Worm (Caenorhabditis elegans): ENCODE results near the gene R05H11.1.

R05H11.1 gene

ce11 chrIII:6795326-6795725 is at the start of gene R05H11.1:
Gene R05H11.1 (plus strand): TSS chrIII:6795626.
- no peak for TF ChIP-seq unc-62 (GFP tag; optimal IDR thresholded peaks at IDR 0.05)

DNA sequence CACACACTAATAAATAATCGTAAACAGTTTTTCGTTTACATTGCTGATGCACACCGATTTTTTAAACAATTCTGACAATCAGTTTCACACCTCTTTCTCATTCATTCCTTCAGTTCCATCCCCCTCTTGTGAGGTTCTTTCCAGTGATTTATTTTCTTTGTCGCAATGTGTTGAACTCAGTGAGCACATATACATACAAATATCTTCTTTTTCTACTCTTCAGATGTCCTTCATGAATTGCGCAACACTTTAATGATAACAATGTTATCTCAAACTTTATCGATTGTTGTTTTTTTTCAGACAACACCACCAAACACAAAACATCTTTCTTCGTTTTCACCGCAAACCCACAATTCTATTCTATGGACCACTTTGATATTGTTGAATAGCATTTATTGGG is 49.4 kb upstream of the R05H11.1 start, which contains the start of gene dig-1:
TSS of gene dig-1 (plus strand) at position 301 of the 400 bp plus-strand sequence.
- TF ChIP-seq unc-62 (GFP tag; optimal IDR thresholded peaks at IDR 0.05): no peak

- no peak for TF ChIP-seq unc-62 (GFP tag; optimal IDR thresholded peaks at IDR 0.05)
Measured at ce11 chrIII:6746668-6747067, 48.8 kb upstream of the R05H11.1 start.

ce11 chrIII:6752612-6753011 is 42.8 kb upstream of the R05H11.1 start:
- no peak for TF ChIP-seq unc-62 (GFP tag; optimal IDR thresholded peaks at IDR 0.05)

- TF ChIP-seq unc-62 (GFP tag; optimal IDR thresholded peaks at IDR 0.05): no peak
Measured at ce11 chrIII:6756769-6757168, 38.7 kb upstream of the R05H11.1 start.

DNA sequence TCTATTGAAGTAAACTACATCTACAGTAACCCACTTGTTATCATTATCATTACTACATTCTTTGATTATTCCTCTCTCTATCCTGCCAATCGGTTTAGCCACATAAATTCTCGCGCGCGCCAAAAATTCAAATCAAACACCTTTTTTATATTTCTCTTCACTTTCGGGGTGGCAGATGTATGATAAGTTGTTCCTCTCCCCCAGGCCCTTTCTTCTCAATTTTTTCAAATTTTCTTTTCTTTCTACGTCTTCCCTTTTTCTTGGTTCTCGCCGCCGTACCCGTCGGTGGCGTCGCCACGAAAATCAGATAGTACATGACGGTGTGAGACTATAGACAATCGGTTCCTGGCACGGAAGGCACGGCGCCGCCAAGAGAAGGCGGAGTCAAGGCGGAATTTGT is 2.5 kb downstream of the R05H11.1 start, which contains the start of gene R05H11.2:
TSS of gene R05H11.2 (plus strand) at position 333 of the 400 bp plus-strand sequence.
- TF ChIP-seq unc-62 (GFP tag; optimal IDR thresholded peaks at IDR 0.05): no peak

DNA sequence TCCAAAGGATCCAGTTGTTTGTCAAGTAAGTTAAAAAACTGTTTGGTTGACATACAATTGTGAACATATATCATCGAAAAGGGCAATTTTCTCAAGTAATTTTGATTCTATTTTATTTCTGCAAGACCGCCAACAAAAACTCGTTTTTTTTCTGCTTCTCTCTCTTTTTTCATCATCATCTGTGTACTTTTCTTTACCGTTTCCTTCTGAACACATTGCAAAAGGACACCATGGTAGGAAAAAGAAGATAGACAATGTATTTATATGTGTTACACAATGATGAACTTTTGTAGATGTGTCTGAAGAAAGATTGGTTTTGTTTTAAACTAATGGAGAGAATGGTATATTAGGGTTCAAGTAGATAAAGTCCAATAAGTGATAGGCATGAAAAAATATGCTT is 3.5 kb downstream of the R05H11.1 start:
- TF ChIP-seq unc-62 (GFP tag; optimal IDR thresholded peaks at IDR 0.05): no peak

DNA sequence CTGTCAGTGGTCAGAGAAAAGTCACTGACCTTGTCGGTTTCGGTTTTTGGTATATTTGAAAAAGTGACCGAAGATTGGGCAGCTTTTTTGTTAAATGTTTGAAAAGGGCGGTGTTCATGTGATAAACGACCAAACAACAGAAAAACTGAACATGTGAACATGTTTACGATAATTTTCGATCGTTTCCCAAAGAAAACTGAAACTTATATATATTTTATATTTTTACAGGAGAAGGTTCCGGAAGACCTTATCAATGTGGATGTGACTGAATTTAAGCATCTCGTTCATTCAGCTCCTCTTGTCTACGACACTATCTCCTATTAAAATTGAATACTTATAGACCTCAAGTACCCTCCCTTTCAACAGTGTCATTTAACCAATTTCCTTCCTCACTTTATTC is 4.2 kb downstream of the R05H11.1 start:
- no peak for TF ChIP-seq unc-62 (GFP tag; optimal IDR thresholded peaks at IDR 0.05)

- TF ChIP-seq unc-62 (GFP tag; optimal IDR thresholded peaks at IDR 0.05): no peak
Measured at ce11 chrIII:6802488-6802887, 7.1 kb downstream of the R05H11.1 start, which contains the start of gene lim-8. Gene lim-8 (plus strand): TSS chrIII:6802788.

- no peak for TF ChIP-seq unc-62 (GFP tag; optimal IDR thresholded peaks at IDR 0.05)
Measured at ce11 chrIII:6803107-6803506, 7.7 kb downstream of the R05H11.1 start.

DNA sequence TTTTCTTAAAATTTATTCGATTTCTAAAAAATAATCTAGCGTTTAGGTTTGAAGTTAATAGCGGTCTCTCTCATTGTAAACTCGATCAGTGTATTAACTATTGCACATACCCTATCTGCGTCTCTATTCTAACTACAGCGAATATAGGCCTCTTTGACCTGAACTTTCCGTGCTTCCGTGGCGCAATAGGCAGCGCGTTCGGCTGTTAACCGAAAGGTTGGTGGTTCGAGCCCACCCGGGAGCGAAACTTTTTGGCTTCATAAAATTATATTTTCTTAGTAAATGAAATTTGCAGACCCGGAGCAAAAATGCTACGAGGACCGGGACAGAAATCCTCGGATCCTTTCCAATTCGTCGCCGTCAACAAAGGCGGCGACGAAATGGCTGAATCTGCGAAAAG is 10.0 kb downstream of the R05H11.1 start:
- no peak for TF ChIP-seq unc-62 (GFP tag; optimal IDR thresholded peaks at IDR 0.05)

DNA sequence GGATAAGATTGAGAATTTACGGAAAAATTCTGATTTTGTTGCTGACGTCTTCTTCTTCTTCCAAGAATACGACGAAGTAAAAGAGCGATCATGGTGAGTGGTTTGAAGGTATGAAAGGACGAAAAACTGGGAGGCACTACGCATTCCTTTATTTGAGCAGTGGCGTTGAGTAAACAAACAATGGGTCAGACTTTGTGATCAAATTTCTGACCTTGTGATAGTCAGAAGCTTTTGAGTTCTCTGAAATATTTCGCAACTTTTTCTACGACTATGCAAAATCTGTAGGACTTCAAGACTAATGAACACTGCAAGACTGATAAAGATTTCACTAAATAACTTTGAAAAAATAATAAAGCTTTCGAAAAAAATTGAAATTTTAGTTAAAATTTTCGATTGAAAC is 21.5 kb downstream of the R05H11.1 start, which contains the start of gene F28F5.4:
TSS of gene F28F5.4 (minus strand) at position 104 of the 400 bp plus-strand sequence.
- no peak for TF ChIP-seq unc-62 (GFP tag; optimal IDR thresholded peaks at IDR 0.05)

- no peak for TF ChIP-seq unc-62 (GFP tag; optimal IDR thresholded peaks at IDR 0.05)
Measured at ce11 chrIII:6818037-6818436, 22.6 kb downstream of the R05H11.1 start.

ce11 chrIII:6819322-6819901 is 24.0 kb downstream of the R05H11.1 start, which contains the start of gene F28F5.6:
Gene F28F5.6 (minus strand): TSS chrIII:6819372.
- TF ChIP-seq unc-62 (GFP tag; optimal IDR thresholded peaks at IDR 0.05): no peak

ce11 chrIII:6820343-6820985 is 25.0 kb downstream of the R05H11.1 start, which contains the start of gene ten-1:
Gene ten-1 (plus strand): TSS chrIII:6820935.
- no peak for TF ChIP-seq unc-62 (GFP tag; optimal IDR thresholded peaks at IDR 0.05)

ce11 chrIII:6822790-6823189 is 27.4 kb downstream of the R05H11.1 start:
- TF ChIP-seq unc-62 (GFP tag; optimal IDR thresholded peaks at IDR 0.05): no peak

DNA sequence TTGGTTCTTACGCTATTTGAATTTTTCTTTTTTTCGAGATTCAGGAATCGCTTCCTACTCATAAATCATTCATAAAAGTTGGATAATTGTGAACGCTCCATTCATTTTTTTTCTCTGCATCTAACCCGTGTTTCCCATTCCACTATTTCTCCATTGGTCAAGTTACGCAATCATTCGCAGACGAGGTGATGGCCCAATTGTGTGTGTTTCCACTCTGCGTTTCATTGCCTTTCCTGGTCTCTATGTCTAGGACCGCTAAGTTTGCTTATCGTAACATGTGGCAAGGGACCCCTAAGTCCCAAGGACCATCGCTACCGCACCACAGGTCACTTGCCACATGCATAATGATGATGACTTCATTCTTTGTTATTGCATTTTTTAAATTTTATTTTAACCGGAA is 30.7 kb downstream of the R05H11.1 start:
- TF ChIP-seq unc-62 (GFP tag; optimal IDR thresholded peaks at IDR 0.05): no peak

All from whole organism, dauer.